Fruit fly (Drosophila melanogaster) whole organism, embryonic: ENCODE data around the gene janB.
A peak's percentile ranks its signal among the peaks of the same experiment; 100 is the strongest.

Source experiments
- Aef1 ChIP-seq: fragments of 200-800 bp; sonication (Bioruptor generic); IDR thresholded peaks from 3 replicates; pipeline ENCODE4 v1.3.6; 2022; ENCODE audit warnings: missing biosample characterization, missing genetic modification characterization
- Bdp1 ChIP-seq: fragments of 200-800 bp; sonication (Bioruptor generic); optimal IDR thresholded peaks from 3 replicates; lab custom pipeline; 2016; ENCODE audit warnings: missing biosample characterization, missing genetic modification characterization
- CG1024 ChIP-seq: fragments of 200-800 bp; sonication (Bioruptor generic); IDR thresholded peaks from 2 replicates; pipeline ENCODE4 v1.3.6; 2022; ENCODE audit warnings: missing biosample characterization, missing genetic modification characterization
- CG12104 ChIP-seq: fragments of 200-800 bp; sonication (Bioruptor generic); optimal IDR thresholded peaks from 3 replicates; lab custom pipeline; 2016; ENCODE audit warnings: missing biosample characterization, missing genetic modification characterization
- CG1529 ChIP-seq: fragments of 200-800 bp; sonication (Bioruptor generic); optimal IDR thresholded peaks from 3 replicates; lab custom pipeline; 2018; ENCODE audit warnings: missing biosample characterization, missing genetic modification characterization
- CG15514 ChIP-seq: fragments of 200-800 bp; sonication (Bioruptor generic); optimal IDR thresholded peaks from 3 replicates; lab custom pipeline; 2017; ENCODE audit warnings: missing biosample characterization, missing genetic modification characterization, mild to moderate bottlenecking, moderate library complexity, missing genetic modification reagents
- CG18764 ChIP-seq: fragments of 200-800 bp; sonication (Bioruptor generic); optimal IDR thresholded peaks from 3 replicates; lab custom pipeline; 2016; ENCODE audit warnings: missing biosample characterization, missing genetic modification characterization
- CG2678 ChIP-seq: fragments of 200-800 bp; sonication (Bioruptor generic); optimal IDR thresholded peaks from 3 replicates; lab custom pipeline; 2019; ENCODE audit warnings: missing biosample characterization, mild to moderate bottlenecking, missing genetic modification characterization, moderate library complexity
- CG30020 ChIP-seq: fragments of 200-800 bp; optimal IDR thresholded peaks from 2 replicates; lab custom pipeline; 2019; ENCODE audit warnings: missing biosample characterization, mild to moderate bottlenecking, missing genetic modification characterization, moderate library complexity
- CG31224 ChIP-seq: fragments of 200-800 bp; sonication (Bioruptor generic); IDR thresholded peaks from 2 replicates; pipeline ENCODE4 v1.3.6; 2022; ENCODE audit warnings: missing biosample characterization, missing genetic modification characterization
- CG43689 ChIP-seq: fragments of 200-800 bp; sonication (Bioruptor generic); IDR thresholded peaks from 2 replicates; pipeline ENCODE4 v1.3.6; 2022; ENCODE audit warnings: missing biosample characterization, missing genetic modification characterization
- CG4707 ChIP-seq: fragments of 200-800 bp; sonication (Bioruptor generic); optimal IDR thresholded peaks from 2 replicates; lab custom pipeline; 2018; ENCODE audit warnings: missing biosample characterization, mild to moderate bottlenecking, missing genetic modification characterization, moderate library complexity
- CG5180 ChIP-seq: fragments of 200-800 bp; sonication (Bioruptor generic); optimal IDR thresholded peaks from 3 replicates; lab custom pipeline; 2017; ENCODE audit warnings: missing biosample characterization, missing genetic modification characterization, mild to moderate bottlenecking, moderate library complexity, missing genetic modification reagents
- CG5953 ChIP-seq: fragments of 200-800 bp; sonication (Bioruptor generic); IDR thresholded peaks from 2 replicates; pipeline ENCODE4 v1.3.6; 2022; ENCODE audit warnings: missing biosample characterization, missing genetic modification characterization
- CG6272 ChIP-seq: fragments of 200-800 bp; sonication (Bioruptor generic); IDR thresholded peaks from 2 replicates; pipeline ENCODE4 v1.3.6; 2022; ENCODE audit warnings: missing biosample characterization, missing genetic modification characterization
- CG6683 ChIP-seq: fragments of 200-800 bp; sonication (Bioruptor generic); optimal IDR thresholded peaks from 2 replicates; lab custom pipeline; 2017; ENCODE audit warnings: missing biosample characterization, mild to moderate bottlenecking, missing genetic modification characterization, missing genetic modification reagents
- CG6765 ChIP-seq: fragments of 200-800 bp; sonication (Bioruptor generic); optimal IDR thresholded peaks from 3 replicates; lab custom pipeline; 2017; ENCODE audit warnings: missing biosample characterization, mild to moderate bottlenecking, missing genetic modification characterization
- CG7839 ChIP-seq: fragments of 200-800 bp; sonication (Bioruptor generic); optimal IDR thresholded peaks from 3 replicates; lab custom pipeline; 2018; ENCODE audit warnings: missing biosample characterization, mild to moderate bottlenecking, missing genetic modification characterization, moderate library complexity
- CG8089 ChIP-seq: fragments of 200-800 bp; sonication (Bioruptor generic); optimal IDR thresholded peaks from 3 replicates; lab custom pipeline; 2016; ENCODE audit warnings: missing biosample characterization, missing genetic modification characterization
- D19B ChIP-seq: fragments of 200-800 bp; sonication (Bioruptor generic); optimal IDR thresholded peaks from 2 replicates; lab custom pipeline; 2017; ENCODE audit warnings: missing biosample characterization, mild to moderate bottlenecking, missing genetic modification characterization
- Fer3 ChIP-seq: fragments of 200-800 bp; sonication (Bioruptor generic); optimal IDR thresholded peaks from 2 replicates; lab custom pipeline; 2018; ENCODE audit warnings: missing biosample characterization, mild to moderate bottlenecking, missing genetic modification characterization, moderate library complexity
- GATAe ChIP-seq: fragments of 200-800 bp; sonication (Bioruptor generic); conservative IDR thresholded peaks from 2 replicates; pipeline ENCODE4 v1.3.6; 2022; ENCODE audit warnings: missing biosample characterization, missing genetic modification characterization
- Gsc ChIP-seq: fragments of 200-800 bp; sonication (Bioruptor generic); IDR thresholded peaks from 2 replicates; pipeline ENCODE4 v1.3.6; 2022; ENCODE audit warnings: missing biosample characterization, missing genetic modification characterization
- HmgZ ChIP-seq: fragments of 200-800 bp; sonication (Bioruptor generic); optimal IDR thresholded peaks from 2 replicates; lab custom pipeline; 2018; ENCODE audit warnings: missing biosample characterization, mild to moderate bottlenecking, missing genetic modification characterization
- Jarid2 ChIP-seq: fragments of 200-800 bp; sonication (Bioruptor generic); optimal IDR thresholded peaks from 3 replicates; lab custom pipeline; 2017; ENCODE audit warnings: mild to moderate bottlenecking, missing biosample characterization, missing genetic modification reagents, missing genetic modification characterization
- Med ChIP-seq: fragments of 200-800 bp; sonication (Bioruptor generic); peaks from one replicate; lab custom pipeline; 2016; ENCODE audit warnings: missing biosample characterization, missing genetic modification characterization, mild to moderate bottlenecking, inconsistent platforms, moderate library complexity
- NC2β ChIP-seq: fragments of 200-800 bp; sonication (Bioruptor generic); optimal IDR thresholded peaks from 2 replicates; lab custom pipeline; 2016; ENCODE audit warnings: missing biosample characterization, missing genetic modification characterization
- NK7.1 ChIP-seq: fragments of 200-800 bp; sonication (Bioruptor generic); optimal IDR thresholded peaks from 3 replicates; lab custom pipeline; 2016; ENCODE audit warnings: missing biosample characterization, missing genetic modification characterization
- Nf-YB ChIP-seq: fragments of 200-800 bp; sonication (Bioruptor generic); optimal IDR thresholded peaks from 3 replicates; lab custom pipeline; 2019; ENCODE audit warnings: missing biosample characterization, mild to moderate bottlenecking, missing genetic modification characterization, moderate library complexity
- Pdp1 ChIP-seq, 2 experiments: fragments of 200-800 bp; sonication (Bioruptor generic); optimal IDR thresholded peaks; 3 replicates each; lab custom pipeline; 2016; ENCODE audit warnings: missing biosample characterization in 2 of 2, missing genetic modification characterization in 2 of 2, mild to moderate bottlenecking in 1 of 2, moderate library complexity in 1 of 2
- Spps ChIP-seq: fragments of 200-800 bp; sonication (Bioruptor generic); optimal IDR thresholded peaks from 2 replicates; lab custom pipeline; 2018; ENCODE audit warnings: missing biosample characterization, mild to moderate bottlenecking, missing genetic modification characterization
- YL-1 ChIP-seq: fragments of 200-800 bp; sonication (Bioruptor generic); optimal IDR thresholded peaks from 3 replicates; lab custom pipeline; 2017; ENCODE audit warnings: missing biosample characterization, mild to moderate bottlenecking, missing genetic modification characterization
- ab ChIP-seq: fragments of 200-800 bp; sonication (Bioruptor generic); optimal IDR thresholded peaks from 2 replicates; lab custom pipeline; 2016; ENCODE audit warnings: missing biosample characterization, missing genetic modification characterization
- al ChIP-seq: fragments of 200-800 bp; sonication (Bioruptor generic); IDR thresholded peaks from 2 replicates; pipeline ENCODE4 v1.3.6; 2022; ENCODE audit warnings: missing biosample characterization, missing genetic modification characterization
- ara ChIP-seq: fragments of 200-800 bp; sonication (Bioruptor generic); IDR thresholded peaks from 2 replicates; pipeline ENCODE4 v1.3.6; 2022; ENCODE audit warnings: missing biosample characterization, missing genetic modification characterization
- ase ChIP-seq: fragments of 200-800 bp; sonication (Bioruptor generic); IDR thresholded peaks from 3 replicates; pipeline ENCODE4 v1.3.6; 2022; ENCODE audit warnings: missing biosample characterization, missing genetic modification characterization
- bab2 ChIP-seq: fragments of 200-800 bp; sonication (Bioruptor generic); optimal IDR thresholded peaks from 2 replicates; lab custom pipeline; 2016; ENCODE audit warnings: missing biosample characterization, missing genetic modification characterization
- bigmax ChIP-seq: fragments of 200-800 bp; sonication (Bioruptor generic); optimal IDR thresholded peaks from 2 replicates; lab custom pipeline; 2018; ENCODE audit warnings: missing biosample characterization, mild to moderate bottlenecking, missing genetic modification characterization
- chif ChIP-seq, 2 experiments: fragments of 200-800 bp; sonication (Bioruptor generic); optimal IDR thresholded peaks; 3 replicates each; lab custom pipeline; 2016; ENCODE audit warnings: missing biosample characterization in 2 of 2, missing genetic modification characterization in 2 of 2
- emc ChIP-seq: fragments of 200-800 bp; sonication (Bioruptor generic); optimal IDR thresholded peaks from 2 replicates; lab custom pipeline; 2016; ENCODE audit warnings: missing biosample characterization, missing genetic modification characterization
- grn ChIP-seq: fragments of 200-800 bp; sonication (Bioruptor generic); optimal IDR thresholded peaks from 3 replicates; lab custom pipeline; 2017; ENCODE audit warnings: missing biosample characterization, missing genetic modification characterization
- ind ChIP-seq: fragments of 200-800 bp; sonication (Bioruptor generic); optimal IDR thresholded peaks from 3 replicates; lab custom pipeline; 2016; ENCODE audit warnings: missing biosample characterization, missing genetic modification characterization
- nau ChIP-seq: fragments of 200-800 bp; sonication (Bioruptor generic); optimal IDR thresholded peaks from 3 replicates; lab custom pipeline; 2017; ENCODE audit warnings: missing biosample characterization, mild to moderate bottlenecking, missing genetic modification characterization, missing genetic modification reagents
- sim ChIP-seq: fragments of 200-800 bp; sonication (Bioruptor generic); IDR thresholded peaks from 2 replicates; pipeline ENCODE4 v1.3.6; 2022; ENCODE audit warnings: missing biosample characterization, missing genetic modification characterization
- sisA ChIP-seq: fragments of 200-800 bp; sonication (Bioruptor generic); IDR thresholded peaks from 2 replicates; pipeline ENCODE4 v1.3.6; 2022; ENCODE audit warnings: missing biosample characterization, missing genetic modification characterization
- slbo ChIP-seq: fragments of 200-800 bp; sonication (Bioruptor generic); IDR thresholded peaks from 2 replicates; pipeline ENCODE4 v1.3.6; 2022; ENCODE audit warnings: missing biosample characterization, missing genetic modification characterization
- so ChIP-seq: fragments of 200-800 bp; sonication (Bioruptor generic); IDR thresholded peaks from 3 replicates; pipeline ENCODE4 v1.3.6; 2022; ENCODE audit warnings: missing biosample characterization, missing genetic modification characterization
- tap ChIP-seq: fragments of 200-800 bp; optimal IDR thresholded peaks from 3 replicates; lab custom pipeline; 2019; ENCODE audit warnings: missing biosample characterization, mild to moderate bottlenecking, missing genetic modification characterization, moderate library complexity
- tup ChIP-seq: fragments of 200-800 bp; sonication (Bioruptor generic); optimal IDR thresholded peaks from 2 replicates; lab custom pipeline; 2016; ENCODE audit warnings: missing biosample characterization, mild to moderate bottlenecking, missing genetic modification characterization, moderate library complexity
- wdn ChIP-seq: fragments of 200-800 bp; sonication (Bioruptor generic); IDR thresholded peaks from 2 replicates; pipeline ENCODE4 v1.3.6; 2022; ENCODE audit warnings: missing biosample characterization, missing genetic modification characterization

janB gene

dm6 chr3R:30043139-30043744 lies 4.7 kb upstream of the janB start, which contains the start of gene Sry-delta (continued):
- TF ChIP-seq CG18764 (GFP tag; lab: Kevin White, UChicago) (peak; percentile 80), CG1529 (no peak), Pdp1 (GFP tag; optimal IDR thresholded peaks at IDR 0.05; lab: Kevin White, UChicago) (peak; percentile 85 to 96), NC2β (GFP tag; lab: Kevin White, UChicago) (peak; percentile 86), emc (peak; percentile 80), slbo (GFP tag; lab: Robert Waterston, UW) (peak; percentile 94), CG4707 (GFP tag; lab: Kevin White, UChicago) (peak; percentile 31), Jarid2 (GFP tag; lab: Kevin White, UChicago) (no peak), ara (GFP tag; lab: Robert Waterston, UW) (peak; percentile 76), YL-1 (peak; percentile 98), so (GFP tag; lab: Robert Waterston, UW) (no peak), tap (peak; percentile 51), ab (GFP tag; lab: Kevin White, UChicago) (peak; percentile 45), nau (GFP tag; lab: Kevin White, UChicago) (no peak), al (peak; percentile 80), CG6683 (GFP tag; lab: Kevin White, UChicago) (peak; percentile 50), CG1024 (peak; percentile 85), CG31224 (GFP tag; lab: Robert Waterston, UW) (peak; percentile 57), Gsc (GFP tag; lab: Robert Waterston, UW) (no peak), CG12104 (GFP tag; lab: Kevin White, UChicago) (peak; percentile 54), Bdp1 (GFP tag; lab: Kevin White, UChicago) (peak; percentile 73), sim (GFP tag; lab: Robert Waterston, UW) (no peak), grn (GFP tag; lab: Kevin White, UChicago) (no peak), CG6765 (GFP tag; lab: Kevin White, UChicago) (peak; percentile 40), CG5953 (0 out of 2 replicates have a peak, but pooled peaks have one; percentile 23), bigmax (peak; percentile 79), CG30020 (tag; lab: Kevin White, UChicago) (peak; percentile 97), CG43689 (GFP tag; lab: Robert Waterston, UW) (no peak), tup (GFP tag; lab: Kevin White, UChicago) (peak; percentile 46), Fer3 (tag; lab: Kevin White, UChicago) (peak; percentile 75), wdn (peak; percentile 56; the same call in 1 of the 2 replicates), chif (GFP tag; optimal IDR thresholded peaks at IDR 0.05; lab: Kevin White, UChicago) (peak; percentile 78 to 80), GATAe (GFP tag; lab: Robert Waterston, UW) (peak; percentile 22; the same call in 1 of the 2 replicates), CG8089 (GFP tag; lab: Kevin White, UChicago) (peak; percentile 70), bab2 (peak; percentile 84), sisA (GFP tag; lab: Robert Waterston, UW) (peak; percentile 78), ase (peak; percentile 69; the same call in 2 of the 3 replicates), CG15514 (GFP tag; lab: Kevin White, UChicago) (peak; percentile 91), CG2678 (tag; lab: Kevin White, UChicago) (no peak), Spps (tag; lab: Kevin White, UChicago) (peak; percentile 3), D19B (no peak), CG5180 (GFP tag; lab: Kevin White, UChicago) (no peak), Aef1 (peak; percentile 75), CG6272 (GFP tag; lab: Robert Waterston, UW) (peak; percentile 69), ind (GFP tag; lab: Kevin White, UChicago) (peak; percentile 88), Nf-YB (GFP tag; lab: Kevin White, UChicago) (no peak), NK7.1 (GFP tag; lab: Kevin White, UChicago) (peak; percentile 69), CG7839 (tag; lab: Kevin White, UChicago) (no peak), HmgZ (tag; lab: Kevin White, UChicago) (peak; percentile 90), Med (peak; percentile 99)
